Worm (Caenorhabditis elegans) whole organism, L3 larva: Measurements from ENCODE around the gene ZK1320.9.

Experiments
- ama-1 ChIP-seq: fragments of 150-350 bp; optimal IDR thresholded peaks from 2 replicates; lab custom pipeline; 2018
- hmg-11 ChIP-seq: sonication (generic microtip); optimal IDR thresholded peaks from 2 replicates; lab custom pipeline; 2016; ENCODE audit warnings: missing genetic modification characterization, missing compliant biosample characterization
- mdl-1 ChIP-seq: fragments of 150-350 bp; optimal IDR thresholded peaks from 2 replicates; lab custom pipeline; 2014; ENCODE audit warnings: missing biosample characterization, missing genetic modification characterization
- nhr-11 ChIP-seq: fragments of 150-350 bp; optimal IDR thresholded peaks from 2 replicates; lab custom pipeline; 2014; ENCODE audit warnings: missing biosample characterization, missing genetic modification characterization
- pha-4 ChIP-seq: fragments of 150-350 bp; optimal IDR thresholded peaks from 2 replicates; lab custom pipeline; 2014; ENCODE audit warnings: missing biosample characterization, missing genetic modification reagents, missing genetic modification characterization
- sea-2 ChIP-seq: fragments of 150-350 bp; sonication (generic microtip); optimal IDR thresholded peaks from 4 replicates; lab custom pipeline; 2014; ENCODE audit warnings: missing biosample characterization, missing genetic modification reagents, missing genetic modification characterization
- snpc-4 ChIP-seq: fragments of 150-350 bp; optimal IDR thresholded peaks from 2 replicates; lab custom pipeline; 2014; ENCODE audit warnings: missing biosample characterization, missing genetic modification characterization
- tbx-2 ChIP-seq: sonication (generic microtip); optimal IDR thresholded peaks from 2 replicates; lab custom pipeline; 2016; ENCODE audit warnings: mild to moderate bottlenecking, missing genetic modification characterization, missing compliant biosample characterization
- unc-39 ChIP-seq: sonication (generic microtip); optimal IDR thresholded peaks from 4 replicates; lab custom pipeline; 2017; ENCODE audit warnings: missing biosample characterization, missing genetic modification characterization

- no peak for TF ChIP-seq nhr-11 (tag; lab: Kevin White, UChicago)
- no peak for TF ChIP-seq tbx-2 (tag; lab: Kevin White, UChicago)
- no peak for TF ChIP-seq hmg-11 (tag; lab: Kevin White, UChicago)
- no peak for TF ChIP-seq pha-4 (tag; lab: Kevin White, UChicago)
- TF ChIP-seq mdl-1 = no peak
- no peak for TF ChIP-seq sea-2 (GFP tag; lab: Kevin White, UChicago)
- no peak for TF ChIP-seq unc-39 (tag; lab: Kevin White, UChicago)
- TF ChIP-seq ama-1 (lab: Kevin White, UChicago) = no peak
- TF ChIP-seq snpc-4 (tag; lab: Kevin White, UChicago) = no peak
These were observed 39.3 kb downstream of the ZK1320.9 start, which contains the start of gene sqv-8 for ce11 chrII:9646928-9647838.
